Worm (Caenorhabditis elegans): ENCODE measurements around the gene spe-36.

spe-36 gene

DNA sequence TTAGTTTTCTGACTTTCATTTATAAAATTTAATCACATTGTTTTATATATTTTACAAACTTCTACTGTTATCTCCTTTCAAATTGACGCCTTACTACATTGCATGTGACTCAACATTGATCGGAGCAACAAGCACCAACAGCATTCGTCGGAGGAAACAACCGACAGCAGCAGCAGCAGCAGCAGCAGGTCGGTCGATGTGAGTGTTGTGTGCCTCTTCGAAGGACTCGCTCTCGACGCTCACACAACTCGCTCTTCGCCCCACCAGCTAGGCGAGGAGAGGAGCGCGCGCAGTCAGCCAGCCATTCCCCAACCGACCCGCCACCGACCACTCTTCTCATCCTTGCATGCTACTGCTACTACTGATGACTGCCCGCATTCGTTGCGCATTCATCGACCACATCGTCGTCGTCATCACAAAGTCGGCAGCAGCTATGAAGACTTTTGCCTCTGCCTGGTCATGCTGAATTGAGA is 8.1 kb downstream of the spe-36 start, which contains the start of gene F12F6.1 (continued):
- no peak for TF ChIP-seq lsl-1 (GFP tag; optimal IDR thresholded peaks at IDR 0.05)
- TF ChIP-seq F23B12.7 (tag; optimal IDR thresholded peaks at IDR 0.05; ENCODE audit: insufficient read depth), result no peak
- TF ChIP-seq nfya-1 (tag; optimal IDR thresholded peaks at IDR 0.05; ENCODE audit: borderline replicate concordance, insufficient read depth), result no peak
- peak; percentile 70 for TF ChIP-seq rcor-1 (GFP tag; IDR thresholded peaks at IDR 0.05)
- TF ChIP-seq egl-44 (GFP tag; IDR thresholded peaks at IDR 0.05), result 0 out of 2 replicates have a peak, but pooled peaks have one; percentile 47
- no peak for TF ChIP-seq gei-17 (GFP tag; optimal IDR thresholded peaks at IDR 0.05)
- 0 out of 2 replicates have a peak, but pooled peaks have one; percentile 33 for TF ChIP-seq sea-2 (GFP tag; IDR thresholded peaks at IDR 0.05)
- TF ChIP-seq cebp-2 (GFP tag; IDR thresholded peaks at IDR 0.05), result no peak
- TF ChIP-seq F39B2.1 (GFP tag; IDR thresholded peaks at IDR 0.05), result no peak
- TF ChIP-seq ekl-4 (GFP tag; IDR thresholded peaks at IDR 0.05), result 0 out of 2 replicates have a peak, but pooled peaks have one; percentile 16
- TF ChIP-seq nfyb-1 (GFP tag; IDR thresholded peaks at IDR 0.05), result no peak
- no peak for TF ChIP-seq mcd-1 (GFP tag; IDR thresholded peaks at IDR 0.05)
- TF ChIP-seq mxl-1 (tag; optimal IDR thresholded peaks at IDR 0.05), result no peak
- TF ChIP-seq hlh-12 (tag; optimal IDR thresholded peaks at IDR 0.05), result no peak
- no peak for TF ChIP-seq ceh-27 (GFP tag; optimal IDR thresholded peaks at IDR 0.05)
- TF ChIP-seq ztf-22 (GFP tag; optimal IDR thresholded peaks at IDR 0.05), result no peak
- no peak for TF ChIP-seq F10E7.11 (tag; optimal IDR thresholded peaks at IDR 0.05)
- no peak for TF ChIP-seq F33H1.4 (GFP tag; IDR thresholded peaks at IDR 0.05)
- TF ChIP-seq hsf-1 (GFP tag; IDR thresholded peaks at IDR 0.05), result no peak
- no peak for TF ChIP-seq mel-28 (tag; optimal IDR thresholded peaks at IDR 0.05; ENCODE audit: borderline replicate concordance)
- no peak for TF ChIP-seq snpc-4 (GFP tag; optimal IDR thresholded peaks at IDR 0.05)
- TF ChIP-seq snpc-4 (tag; optimal IDR thresholded peaks at IDR 0.05), result no peak
- TF ChIP-seq somi-1 (GFP tag; optimal IDR thresholded peaks at IDR 0.05), result no peak
- no peak for TF ChIP-seq him-1 (tag; optimal IDR thresholded peaks at IDR 0.05)
- TF ChIP-seq akir-1 (GFP tag; optimal IDR thresholded peaks at IDR 0.05), result no peak
- TF ChIP-seq T07F8.4 (tag; optimal IDR thresholded peaks at IDR 0.05), result no peak
- peak; percentile 61 for TF ChIP-seq F52B5.7 (tag; optimal IDR thresholded peaks at IDR 0.05)
- no peak for TF ChIP-seq snpc-1.1 (tag; optimal IDR thresholded peaks at IDR 0.05; ENCODE audit: insufficient read depth)
- no peak for TF ChIP-seq C17E4.6 (GFP tag; IDR thresholded peaks at IDR 0.05)
- 0 out of 2 replicates have a peak, but pooled peaks have one; percentile 60 for TF ChIP-seq madf-3 (GFP tag; IDR thresholded peaks at IDR 0.05)
- no peak for TF ChIP-seq lin-35 (GFP tag; optimal IDR thresholded peaks at IDR 0.05)

DNA sequence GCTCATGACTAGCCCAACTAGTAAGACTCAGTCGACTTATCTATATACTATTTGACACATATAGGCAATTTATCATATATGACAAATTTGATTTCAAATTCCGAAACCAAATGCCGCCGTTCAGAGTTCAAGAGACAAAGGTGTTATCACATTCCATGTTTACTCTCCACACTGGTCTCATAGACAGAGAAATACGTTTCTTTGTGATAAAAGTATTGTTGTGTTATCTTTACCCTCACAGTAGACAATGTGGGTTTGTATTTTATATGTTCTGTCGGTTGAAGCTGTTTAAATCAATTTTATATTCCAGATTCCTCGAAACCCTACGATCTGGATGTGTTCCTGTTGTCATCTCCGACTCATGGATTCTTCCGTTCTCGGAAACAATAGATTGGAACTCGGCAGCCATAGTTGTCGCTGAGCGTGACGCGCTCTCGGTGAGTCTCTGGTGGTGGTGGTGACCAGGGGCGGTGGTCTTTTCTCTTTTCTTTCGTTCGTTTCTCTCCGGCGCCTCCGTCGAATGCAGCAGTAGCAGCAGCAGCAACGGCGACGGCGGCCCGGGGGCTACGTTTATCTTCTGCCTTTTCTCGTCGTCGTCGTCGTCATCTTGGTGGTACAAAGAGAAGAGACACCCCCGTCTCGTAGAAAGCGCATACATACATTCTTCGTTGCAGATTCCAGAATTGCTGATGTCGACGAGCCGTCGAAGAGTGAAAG is 9.5 kb downstream of the spe-36 start:
- TF ChIP-seq madf-8 (GFP tag; conservative IDR thresholded peaks at IDR 0.05), result no peak
- TF ChIP-seq snpc-1.1 (tag; optimal IDR thresholded peaks at IDR 0.05; ENCODE audit: insufficient read depth), result no peak
- TF ChIP-seq nhr-80 (tag; optimal IDR thresholded peaks at IDR 0.05), result peak; percentile 6
- peak; percentile 84 for TF ChIP-seq zfh-2 (GFP tag; conservative IDR thresholded peaks at IDR 0.05)
- TF ChIP-seq egrh-3 (GFP tag; IDR thresholded peaks at IDR 0.05), result peak; percentile 49; the same call in 1 of the 2 replicates

DNA sequence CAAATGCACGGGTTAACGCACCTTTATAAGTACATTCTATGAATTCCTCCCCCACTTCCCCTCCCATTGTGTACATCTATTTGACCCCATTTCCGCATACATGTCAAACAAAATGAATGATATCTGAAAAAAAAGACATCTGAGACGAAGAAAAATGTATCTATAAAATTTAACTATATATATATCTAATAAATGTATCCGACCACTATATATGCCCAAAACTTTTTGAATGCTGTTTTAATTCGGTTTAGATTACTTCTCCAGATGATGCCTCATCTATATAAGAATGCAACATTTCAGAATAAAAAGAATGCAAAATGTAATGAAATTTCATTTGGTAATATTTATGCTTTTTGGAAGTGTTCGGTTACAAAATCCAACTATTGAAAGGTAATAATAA is 13.6 kb downstream of the spe-36 start, which contains the start of gene rib-1:
Gene rib-1 (plus strand): TSS at position 301 of the 400 bp plus-strand sequence.
- TF ChIP-seq rpc-1 (optimal IDR thresholded peaks at IDR 0.05), result no peak
- TF ChIP-seq rpc-1 (tag; optimal IDR thresholded peaks at IDR 0.05), result no peak

All from whole organism, young adult.